Worm (Caenorhabditis elegans) whole organism, L1 larva: ENCODE results near the gene cutl-21.
A peak's percentile ranks its signal among the peaks of the same experiment; 100 is the strongest.

Experiments
- C04F5.9 ChIP-seq: sonication (generic microtip); optimal IDR thresholded peaks from 2 replicates; lab custom pipeline; 2016; ENCODE audit warnings: missing genetic modification characterization, missing compliant biosample characterization
- C34B4.2 ChIP-seq: sonication (generic microtip); optimal IDR thresholded peaks from 2 replicates; lab custom pipeline; 2017; ENCODE audit warnings: mild to moderate bottlenecking, missing genetic modification characterization, missing compliant biosample characterization
- aly-2 ChIP-seq: fragments of 150-350 bp; optimal IDR thresholded peaks from 2 replicates; lab custom pipeline; 2014; ENCODE audit warnings: missing biosample characterization, missing genetic modification characterization
- ceh-63 ChIP-seq: fragments of 200-800 bp; sonication (Bioruptor generic); optimal IDR thresholded peaks from 2 replicates; lab custom pipeline; 2018; ENCODE audit warnings: mild to moderate bottlenecking, missing genetic modification characterization, missing compliant biosample characterization
- ceh-8 ChIP-seq: fragments of 200-800 bp; sonication (Bioruptor generic); optimal IDR thresholded peaks from 2 replicates; lab custom pipeline; 2018; ENCODE audit warnings: mild to moderate bottlenecking, missing genetic modification characterization, moderate library complexity, missing compliant biosample characterization
- ceh-88 ChIP-seq: fragments of 200-800 bp; sonication (Bioruptor generic); IDR thresholded peaks from 2 replicates; pipeline ENCODE4 v1.3.6; 2022; ENCODE audit warnings: missing genetic modification characterization, missing compliant biosample characterization
- ceh-90 ChIP-seq: sonication (generic microtip); optimal IDR thresholded peaks from 2 replicates; lab custom pipeline; 2016; ENCODE audit warnings: missing genetic modification characterization, missing compliant biosample characterization
- dpl-1 ChIP-seq, 3 experiments: fragments of 150-350 bp in 2 of 3; sonication (generic microtip) in 1 of 3; optimal IDR thresholded peaks; 2 replicates each; lab custom pipeline; 2014 to 2017; ENCODE audit warnings: missing biosample characterization in 3 of 3, missing genetic modification characterization in 3 of 3, missing genetic modification reagents in 3 of 3
- elt-2 ChIP-seq: sonication (generic microtip); optimal IDR thresholded peaks from 2 replicates; lab custom pipeline; 2016; ENCODE audit warnings: missing genetic modification characterization, mild to moderate bottlenecking, inconsistent platforms, missing compliant biosample characterization, missing genetic modification reagents
- elt-3 ChIP-seq, 6 experiments: fragments of 150-350 bp in 1 of 6; sonication (generic microtip); optimal IDR thresholded peaks; 2 replicates each; lab custom pipeline; 2017 to 2018; ENCODE audit warnings: missing biosample characterization in 6 of 6, missing genetic modification characterization in 6 of 6, inconsistent platforms in 1 of 6
- fkh-10 ChIP-seq: sonication (generic microtip); optimal IDR thresholded peaks from 2 replicates; lab custom pipeline; 2017; ENCODE audit warnings: missing biosample characterization, missing genetic modification reagents, missing genetic modification characterization
- fkh-4 ChIP-seq: sonication (generic microtip); optimal IDR thresholded peaks from 2 replicates; lab custom pipeline; 2016; ENCODE audit warnings: missing compliant biosample characterization, missing genetic modification characterization, borderline replicate concordance
- fkh-8 ChIP-seq: sonication (generic microtip); optimal IDR thresholded peaks from 2 replicates; lab custom pipeline; 2016; ENCODE audit warnings: mild to moderate bottlenecking, missing genetic modification characterization, missing compliant biosample characterization
- fos-1 ChIP-seq: fragments of 150-350 bp; optimal IDR thresholded peaks from 2 replicates; lab custom pipeline; 2014; ENCODE audit warnings: missing biosample characterization, missing genetic modification characterization
- hlh-4 ChIP-seq: sonication (generic microtip); optimal IDR thresholded peaks from 2 replicates; lab custom pipeline; 2016; ENCODE audit warnings: mild to moderate bottlenecking, missing genetic modification characterization, missing compliant biosample characterization
- isw-1 ChIP-seq: fragments of 200-800 bp; sonication (Bioruptor generic); IDR thresholded peaks from 2 replicates; pipeline ENCODE4 v1.3.6; 2022; ENCODE audit warnings: missing genetic modification characterization, missing compliant biosample characterization
- lin-13 ChIP-seq: fragments of 150-350 bp; optimal IDR thresholded peaks from 2 replicates; lab custom pipeline; 2014; ENCODE audit warnings: missing biosample characterization, missing genetic modification reagents, missing genetic modification characterization
- lin-14 ChIP-seq: fragments of 200-800 bp; sonication (Bioruptor generic); optimal IDR thresholded peaks from 2 replicates; lab custom pipeline; 2018; ENCODE audit warnings: mild to moderate bottlenecking, missing genetic modification characterization, moderate library complexity, missing compliant biosample characterization
- lsy-2 ChIP-seq, 2 experiments: fragments of 150-350 bp; optimal IDR thresholded peaks; 2 replicates each; lab custom pipeline; 2014; ENCODE audit warnings: missing biosample characterization in 2 of 2, missing genetic modification characterization in 2 of 2
- mab-9 ChIP-seq: fragments of 200-800 bp; sonication (Bioruptor generic); IDR thresholded peaks from 2 replicates; pipeline ENCODE4 v1.3.6; 2022; ENCODE audit warnings: missing genetic modification reagents, missing genetic modification characterization, missing compliant biosample characterization
- mdl-1 ChIP-seq, 2 experiments: fragments of 150-350 bp; optimal IDR thresholded peaks; 2 replicates each; lab custom pipeline; 2014 to 2017; ENCODE audit warnings: missing biosample characterization in 2 of 2, missing genetic modification characterization in 2 of 2, inconsistent platforms in 1 of 2
- mep-1 ChIP-seq: fragments of 150-350 bp; optimal IDR thresholded peaks from 2 replicates; lab custom pipeline; 2014; ENCODE audit warnings: missing biosample characterization, missing genetic modification characterization
- nhr-12 ChIP-seq: sonication (generic microtip); optimal IDR thresholded peaks from 2 replicates; lab custom pipeline; 2017; ENCODE audit warnings: missing biosample characterization, missing genetic modification characterization
- nhr-19 ChIP-seq: fragments of 200-800 bp; sonication (Bioruptor generic); conservative IDR thresholded peaks from 2 replicates; pipeline ENCODE4 v1.3.6; 2022; ENCODE audit warnings: missing genetic modification characterization, missing compliant biosample characterization
- nhr-20 ChIP-seq: sonication (generic microtip); optimal IDR thresholded peaks from 2 replicates; lab custom pipeline; 2016; ENCODE audit warnings: mild to moderate bottlenecking, missing genetic modification characterization, missing compliant biosample characterization
- nhr-237 ChIP-seq: fragments of 150-350 bp; optimal IDR thresholded peaks from 2 replicates; lab custom pipeline; 2014; ENCODE audit warnings: missing biosample characterization, missing genetic modification characterization
- nhr-77 ChIP-seq: fragments of 150-350 bp; optimal IDR thresholded peaks from 2 replicates; lab custom pipeline; 2014; ENCODE audit warnings: missing biosample characterization, missing genetic modification characterization
- nhr-84 ChIP-seq: sonication (generic microtip); optimal IDR thresholded peaks from 2 replicates; lab custom pipeline; 2017; ENCODE audit warnings: missing biosample characterization, missing genetic modification characterization
- nhr-85 ChIP-seq: sonication (generic microtip); peaks from one replicate; lab custom pipeline; 2016; ENCODE audit warnings: missing genetic modification characterization, inconsistent platforms, missing compliant biosample characterization
- pag-3 ChIP-seq: sonication (generic microtip); optimal IDR thresholded peaks from 2 replicates; lab custom pipeline; 2017; ENCODE audit warnings: missing genetic modification characterization, mild to moderate bottlenecking, missing compliant biosample characterization, antibody characterized with exemption, borderline replicate concordance; ENCODE audit not compliant: insufficient read depth
- pqm-1 ChIP-seq: sonication (generic microtip); optimal IDR thresholded peaks from 3 replicates; lab custom pipeline; 2017; ENCODE audit warnings: missing biosample characterization, missing genetic modification characterization
- skn-1 ChIP-seq: fragments of 150-350 bp; optimal IDR thresholded peaks from 2 replicates; lab custom pipeline; 2014; ENCODE audit warnings: missing biosample characterization, missing genetic modification characterization
- snu-23 ChIP-seq: sonication (generic microtip); optimal IDR thresholded peaks from 2 replicates; lab custom pipeline; 2016; ENCODE audit warnings: missing genetic modification characterization, missing compliant biosample characterization
- sox-4 ChIP-seq: sonication (generic microtip); optimal IDR thresholded peaks from 2 replicates; lab custom pipeline; 2016; ENCODE audit warnings: missing genetic modification characterization, missing compliant biosample characterization
- sup-37 ChIP-seq: fragments of 200-800 bp; sonication (Bioruptor generic); optimal IDR thresholded peaks from 2 replicates; lab custom pipeline; 2018; ENCODE audit warnings: mild to moderate bottlenecking, missing genetic modification characterization, missing compliant biosample characterization
- swsn-7 ChIP-seq: sonication (generic microtip); optimal IDR thresholded peaks from 2 replicates; lab custom pipeline; 2016; ENCODE audit warnings: missing genetic modification characterization, missing compliant biosample characterization
- tbx-2 ChIP-seq: sonication (generic microtip); optimal IDR thresholded peaks from 2 replicates; lab custom pipeline; 2016; ENCODE audit warnings: missing genetic modification characterization, missing compliant biosample characterization
- tlp-1 ChIP-seq: fragments of 150-350 bp; optimal IDR thresholded peaks from 2 replicates; lab custom pipeline; 2014; ENCODE audit warnings: missing biosample characterization, missing genetic modification characterization
- unc-130 ChIP-seq: fragments of 150-350 bp; optimal IDR thresholded peaks from 2 replicates; lab custom pipeline; 2017; ENCODE audit warnings: missing biosample characterization, missing genetic modification characterization, inconsistent platforms
- unc-30 ChIP-seq: sonication (generic microtip); optimal IDR thresholded peaks from 2 replicates; lab custom pipeline; 2017; ENCODE audit warnings: missing biosample characterization, missing genetic modification characterization
- unc-86 ChIP-seq: sonication (generic microtip); optimal IDR thresholded peaks from 2 replicates; lab custom pipeline; 2016; ENCODE audit warnings: missing genetic modification characterization, missing compliant biosample characterization
- unc-98 ChIP-seq: fragments of 200-800 bp; sonication (Bioruptor generic); IDR thresholded peaks from 2 replicates; pipeline ENCODE4 v1.3.6; 2022; ENCODE audit warnings: missing genetic modification characterization, missing compliant biosample characterization
- vab-15 ChIP-seq: sonication (generic microtip); optimal IDR thresholded peaks from 2 replicates; lab custom pipeline; 2017; ENCODE audit warnings: missing genotype, mild to moderate bottlenecking, missing genetic modification characterization, missing compliant biosample characterization
- zag-1 ChIP-seq: fragments of 150-350 bp; optimal IDR thresholded peaks from 2 replicates; lab custom pipeline; 2014; ENCODE audit warnings: missing biosample characterization, missing genetic modification characterization
- ztf-4 ChIP-seq: fragments of 150-350 bp; optimal IDR thresholded peaks from 2 replicates; lab custom pipeline; 2014; ENCODE audit warnings: missing biosample characterization, missing genetic modification characterization

cutl-21 gene

ce11 chrX:1035039-1035598 is 31.0 kb downstream of the cutl-21 start, which contains the start of the genes stau-1 and sec-22 (continued):
- TF ChIP-seq aly-2 (tag; lab: Kevin White, UChicago) = no peak
- TF ChIP-seq zag-1 (tag; lab: Kevin White, UChicago) = no peak
- TF ChIP-seq unc-98 (GFP tag; lab: Robert Waterston, UW) = no peak
- TF ChIP-seq unc-86 (tag; lab: Kevin White, UChicago) = no peak
- no peak for TF ChIP-seq nhr-237
- no peak for TF ChIP-seq fos-1 (tag; lab: Kevin White, UChicago)
- TF ChIP-seq isw-1 (GFP tag; lab: Robert Waterston, UW) = no peak
- TF ChIP-seq swsn-7 (tag; lab: Kevin White, UChicago) = no peak
- no peak for TF ChIP-seq mep-1 (tag; lab: Kevin White, UChicago)
- TF ChIP-seq ceh-88 (GFP tag; lab: Robert Waterston, UW) = no peak
- TF ChIP-seq sox-4 (tag; lab: Kevin White, UChicago) = no peak
- TF ChIP-seq elt-3 (tag; optimal IDR thresholded peaks at IDR 0.05; lab: Kevin White, UChicago) = no peak
- TF ChIP-seq ceh-63 (GFP tag; lab: Kevin White, UChicago) = no peak
- TF ChIP-seq fkh-8 (tag; lab: Kevin White, UChicago) = no peak
- TF ChIP-seq lin-13 (GFP tag; lab: Kevin White, UChicago) = no peak
- TF ChIP-seq C04F5.9 (tag; lab: Kevin White, UChicago) = no peak
- no peak for TF ChIP-seq elt-2 (tag; lab: Kevin White, UChicago)
- no peak for TF ChIP-seq nhr-84
- no peak for TF ChIP-seq fkh-10 (GFP tag; lab: Kevin White, UChicago)
- TF ChIP-seq hlh-4 (tag; lab: Kevin White, UChicago) = no peak
- no peak for TF ChIP-seq nhr-19 (GFP tag; lab: Robert Waterston, UW)
- no peak for TF ChIP-seq pqm-1 (tag; lab: Kevin White, UChicago)
- TF ChIP-seq nhr-20 (tag; lab: Kevin White, UChicago) = no peak
- no peak for TF ChIP-seq tbx-2 (tag; lab: Kevin White, UChicago)
- peak; percentile 65 for TF ChIP-seq skn-1 (tag; lab: Kevin White, UChicago)
- no peak for TF ChIP-seq ceh-8 (GFP tag; lab: Kevin White, UChicago)
- TF ChIP-seq pag-3 (tag; lab: Kevin White, UChicago) = no peak
- no peak for TF ChIP-seq ztf-4 (tag; lab: Kevin White, UChicago)
- peak in 2 of 3 experiments; percentile 3 to 33 for TF ChIP-seq dpl-1 (GFP tag; optimal IDR thresholded peaks at IDR 0.05; lab: Kevin White, UChicago)
- peak; percentile 47 for TF ChIP-seq snu-23 (GFP tag; lab: Kevin White, UChicago)
- TF ChIP-seq nhr-85 = no peak
- TF ChIP-seq ceh-90 = no peak
- no peak for TF ChIP-seq C34B4.2 (tag; lab: Kevin White, UChicago)
- peak; percentile 33 for TF ChIP-seq vab-15
- no peak for TF ChIP-seq unc-130
- TF ChIP-seq unc-30 (tag; lab: Kevin White, UChicago) = no peak
- no peak for TF ChIP-seq tlp-1 (tag; lab: Kevin White, UChicago)
- peak in 1 of 2 experiments; percentile 40 for TF ChIP-seq lsy-2 (tag; optimal IDR thresholded peaks at IDR 0.05; lab: Kevin White, UChicago)
- no peak for TF ChIP-seq nhr-77 (tag; lab: Kevin White, UChicago)
- TF ChIP-seq fkh-4 (tag; lab: Kevin White, UChicago) = no peak
- no peak for TF ChIP-seq nhr-12 (tag; lab: Kevin White, UChicago)
- TF ChIP-seq sup-37 (GFP tag; lab: Kevin White, UChicago) = no peak

- TF ChIP-seq tbx-2 (tag; lab: Kevin White, UChicago) (no peak), lin-14 (GFP tag; lab: Kevin White, UChicago) (no peak), mab-9 (GFP tag; lab: Robert Waterston, UW) (no peak), nhr-85 (peak; percentile 20), mdl-1 (tag; optimal IDR thresholded peaks at IDR 0.05; lab: Kevin White, UChicago) (no peak)
Measured at ce11 chrX:1038347-1038746, 34.2 kb downstream of the cutl-21 start, which contains the start of gene F55A4.7. TSS of gene F55A4.7 (minus strand) at chrX:1038447.
